Fruit fly (Drosophila melanogaster) whole organism, embryonic: ENCODE data around the gene Usp5.

Experiments used
- CG10274 ChIP-seq: fragments of 200-800 bp; sonication (Bioruptor generic); optimal IDR thresholded peaks from 3 replicates; lab custom pipeline; 2017; ENCODE audit warnings: missing biosample characterization, mild to moderate bottlenecking, missing genetic modification characterization
- CG10979 ChIP-seq: fragments of 200-800 bp; sonication (Bioruptor generic); optimal IDR thresholded peaks from 2 replicates; lab custom pipeline; 2018; ENCODE audit warnings: missing biosample characterization, mild to moderate bottlenecking, missing genetic modification characterization, moderate library complexity
- CG11456 ChIP-seq: fragments of 200-800 bp; sonication (Bioruptor generic); IDR thresholded peaks from 3 replicates; pipeline ENCODE4 v1.3.6; 2022; ENCODE audit warnings: missing biosample characterization, missing genetic modification characterization
- CG12769 ChIP-seq: fragments of 200-800 bp; sonication (Bioruptor generic); optimal IDR thresholded peaks from 2 replicates; lab custom pipeline; 2019; ENCODE audit warnings: missing biosample characterization, mild to moderate bottlenecking, missing genetic modification characterization, moderate library complexity
- CG13287 ChIP-seq: fragments of 200-800 bp; sonication (Bioruptor generic); IDR thresholded peaks from 2 replicates; pipeline ENCODE4 v1.3.6; 2022; ENCODE audit warnings: missing biosample characterization, missing genetic modification characterization; ENCODE audit not compliant: partially characterized antibody
- CG14050 ChIP-seq: fragments of 200-800 bp; sonication (Bioruptor generic); IDR thresholded peaks from 3 replicates; pipeline ENCODE4 v1.3.6; 2022; ENCODE audit warnings: missing biosample characterization, missing genetic modification characterization
- CG17385 ChIP-seq: fragments of 200-800 bp; sonication (Bioruptor generic); optimal IDR thresholded peaks from 3 replicates; lab custom pipeline; 2018; ENCODE audit warnings: missing biosample characterization, mild to moderate bottlenecking, missing genetic modification characterization
- CG17802 ChIP-seq: fragments of 200-800 bp; sonication (Bioruptor generic); optimal IDR thresholded peaks from 2 replicates; lab custom pipeline; 2018; ENCODE audit warnings: missing biosample characterization, mild to moderate bottlenecking, missing genetic modification characterization, moderate library complexity
- CG18599 ChIP-seq: fragments of 200-800 bp; sonication (Bioruptor generic); optimal IDR thresholded peaks from 3 replicates; lab custom pipeline; 2017; ENCODE audit warnings: missing biosample characterization, missing genetic modification characterization, mild to moderate bottlenecking, moderate library complexity, missing genetic modification reagents
- CG2116 ChIP-seq: fragments of 200-800 bp; sonication (Bioruptor generic); optimal IDR thresholded peaks from 3 replicates; lab custom pipeline; 2018; ENCODE audit warnings: missing biosample characterization, mild to moderate bottlenecking, missing genetic modification characterization
- CG2889 ChIP-seq: fragments of 200-800 bp; sonication (Bioruptor generic); IDR thresholded peaks from 3 replicates; pipeline ENCODE4 v1.3.6; 2022; ENCODE audit warnings: missing biosample characterization, missing genetic modification characterization
- CG3281 ChIP-seq: fragments of 200-800 bp; sonication (Bioruptor generic); optimal IDR thresholded peaks from 3 replicates; lab custom pipeline; 2017; ENCODE audit warnings: missing biosample characterization, mild to moderate bottlenecking, missing genetic modification characterization
- CG3407 ChIP-seq: fragments of 200-800 bp; sonication (Bioruptor generic); optimal IDR thresholded peaks from 2 replicates; lab custom pipeline; 2018; ENCODE audit warnings: missing biosample characterization, mild to moderate bottlenecking, missing genetic modification characterization
- CG5953 ChIP-seq: fragments of 200-800 bp; sonication (Bioruptor generic); IDR thresholded peaks from 2 replicates; pipeline ENCODE4 v1.3.6; 2022; ENCODE audit warnings: missing biosample characterization, missing genetic modification characterization
- CG6765 ChIP-seq: fragments of 200-800 bp; sonication (Bioruptor generic); optimal IDR thresholded peaks from 3 replicates; lab custom pipeline; 2017; ENCODE audit warnings: missing biosample characterization, mild to moderate bottlenecking, missing genetic modification characterization
- CG7928 ChIP-seq: fragments of 200-800 bp; sonication (Bioruptor generic); optimal IDR thresholded peaks from 2 replicates; lab custom pipeline; 2017; ENCODE audit warnings: missing biosample characterization, mild to moderate bottlenecking, missing genetic modification characterization
- CG8290 ChIP-seq, 3 experiments: fragments of 200-800 bp; sonication (Bioruptor generic); optimal IDR thresholded peaks; 2 replicates each; lab custom pipeline; 2016 to 2019; ENCODE audit warnings: missing biosample characterization in 3 of 3, missing genetic modification characterization in 3 of 3, mild to moderate bottlenecking in 2 of 3, moderate library complexity in 1 of 3
- CG9609 ChIP-seq: fragments of 200-800 bp; sonication (Bioruptor generic); optimal IDR thresholded peaks from 3 replicates; lab custom pipeline; 2016; ENCODE audit warnings: missing biosample characterization, missing genetic modification characterization
- CG9932 ChIP-seq: fragments of 200-800 bp; sonication (Bioruptor generic); IDR thresholded peaks from 2 replicates; pipeline ENCODE4 v1.3.6; 2022; ENCODE audit warnings: missing biosample characterization, missing genetic modification characterization
- CTCF ChIP-seq: fragments of 200-800 bp; sonication (Bioruptor generic); optimal IDR thresholded peaks from 2 replicates; lab custom pipeline; 2017; ENCODE audit warnings: missing biosample characterization, mild to moderate bottlenecking, missing genetic modification characterization, moderate library complexity
- Ets97D ChIP-seq: fragments of 200-800 bp; sonication (Bioruptor generic); optimal IDR thresholded peaks from 3 replicates; lab custom pipeline; 2016; ENCODE audit warnings: missing biosample characterization, missing genetic modification characterization
- Jarid2 ChIP-seq: fragments of 200-800 bp; sonication (Bioruptor generic); optimal IDR thresholded peaks from 3 replicates; lab custom pipeline; 2017; ENCODE audit warnings: mild to moderate bottlenecking, missing biosample characterization, missing genetic modification reagents, missing genetic modification characterization
- Kr ChIP-seq: fragments of 200-800 bp; sonication (Bioruptor generic); optimal IDR thresholded peaks from 2 replicates; lab custom pipeline; 2017; ENCODE audit warnings: missing biosample characterization, mild to moderate bottlenecking, missing genetic modification characterization
- Med ChIP-seq: fragments of 200-800 bp; sonication (Bioruptor generic); peaks from one replicate; lab custom pipeline; 2016; ENCODE audit warnings: missing biosample characterization, missing genetic modification characterization, mild to moderate bottlenecking, inconsistent platforms, moderate library complexity
- NK7.1 ChIP-seq: fragments of 200-800 bp; sonication (Bioruptor generic); optimal IDR thresholded peaks from 3 replicates; lab custom pipeline; 2016; ENCODE audit warnings: missing biosample characterization, missing genetic modification characterization
- Oli ChIP-seq: fragments of 200-800 bp; sonication (Bioruptor generic); optimal IDR thresholded peaks from 2 replicates; lab custom pipeline; 2018; ENCODE audit warnings: missing biosample characterization, mild to moderate bottlenecking, missing genetic modification characterization, moderate library complexity
- Rfx ChIP-seq: fragments of 200-800 bp; sonication (Bioruptor generic); IDR thresholded peaks from 2 replicates; pipeline ENCODE4 v1.3.6; 2022; ENCODE audit warnings: missing biosample characterization, missing genetic modification characterization
- Rx ChIP-seq: fragments of 200-800 bp; sonication (Bioruptor generic); IDR thresholded peaks from 2 replicates; pipeline ENCODE4 v1.3.6; 2022; ENCODE audit warnings: missing biosample characterization, missing genetic modification characterization
- Sin3A ChIP-seq: fragments of >200 bp; optimal IDR thresholded peaks from 2 replicates; lab custom pipeline; 2018
- ara ChIP-seq: fragments of 200-800 bp; sonication (Bioruptor generic); IDR thresholded peaks from 2 replicates; pipeline ENCODE4 v1.3.6; 2022; ENCODE audit warnings: missing biosample characterization, missing genetic modification characterization
- cas ChIP-seq: fragments of 200-800 bp; sonication (Bioruptor generic); IDR thresholded peaks from 2 replicates; pipeline ENCODE4 v1.3.6; 2022; ENCODE audit warnings: missing biosample characterization, missing genetic modification characterization
- ci ChIP-seq: fragments of 200-800 bp; sonication (Bioruptor generic); IDR thresholded peaks from 3 replicates; pipeline ENCODE4 v1.3.6; 2022; ENCODE audit warnings: missing biosample characterization, missing genetic modification characterization
- croc ChIP-seq: fragments of 200-800 bp; sonication (Bioruptor generic); conservative IDR thresholded peaks from 3 replicates; pipeline ENCODE4 v1.3.6; 2022; ENCODE audit warnings: missing biosample characterization, missing genetic modification characterization
- esg ChIP-seq: fragments of 200-800 bp; sonication (Bioruptor generic); conservative IDR thresholded peaks from 2 replicates; pipeline ENCODE4 v1.3.6; 2022; ENCODE audit warnings: missing biosample characterization, missing genetic modification characterization
- ewg ChIP-seq: fragments of 200-800 bp; sonication (Bioruptor generic); optimal IDR thresholded peaks from 3 replicates; lab custom pipeline; 2017; ENCODE audit warnings: mild to moderate bottlenecking, missing biosample characterization, missing genetic modification reagents, missing genetic modification characterization
- fd3F ChIP-seq: fragments of 200-800 bp; sonication (Bioruptor generic); optimal IDR thresholded peaks from 2 replicates; lab custom pipeline; 2018; ENCODE audit warnings: missing biosample characterization, mild to moderate bottlenecking, missing genetic modification characterization, moderate library complexity
- gcm ChIP-seq: fragments of 200-800 bp; sonication (Bioruptor generic); optimal IDR thresholded peaks from 2 replicates; lab custom pipeline; 2019; ENCODE audit warnings: missing biosample characterization, mild to moderate bottlenecking, missing genetic modification characterization, moderate library complexity
- gem ChIP-seq: fragments of 200-800 bp; sonication (Bioruptor generic); optimal IDR thresholded peaks from 2 replicates; lab custom pipeline; 2019; ENCODE audit warnings: missing biosample characterization, mild to moderate bottlenecking, missing genetic modification characterization, moderate library complexity
- gfzf ChIP-seq: fragments of 200-800 bp; sonication (Bioruptor generic); optimal IDR thresholded peaks from 2 replicates; lab custom pipeline; 2016; ENCODE audit warnings: missing biosample characterization, mild to moderate bottlenecking, missing genetic modification characterization, moderate library complexity
- klu ChIP-seq: fragments of 200-800 bp; sonication (Bioruptor generic); IDR thresholded peaks from 2 replicates; pipeline ENCODE4 v1.3.6; 2022; ENCODE audit warnings: missing biosample characterization, missing genetic modification characterization
- kni ChIP-seq: fragments of 200-800 bp; sonication (Bioruptor generic); optimal IDR thresholded peaks from 3 replicates; lab custom pipeline; 2017; ENCODE audit warnings: mild to moderate bottlenecking, missing biosample characterization, missing genetic modification reagents, missing genetic modification characterization
- lbe ChIP-seq: fragments of 200-800 bp; sonication (Bioruptor generic); optimal IDR thresholded peaks from 2 replicates; lab custom pipeline; 2016; ENCODE audit warnings: missing biosample characterization, mild to moderate bottlenecking, missing genetic modification characterization
- mam ChIP-seq: fragments of 200-800 bp; sonication (Bioruptor generic); optimal IDR thresholded peaks from 3 replicates; lab custom pipeline; 2016; ENCODE audit warnings: missing biosample characterization, missing genetic modification characterization
- mld ChIP-seq: fragments of 200-800 bp; sonication (Bioruptor generic); IDR thresholded peaks from 3 replicates; pipeline ENCODE4 v1.3.6; 2022; ENCODE audit warnings: missing biosample characterization, missing genetic modification characterization; ENCODE audit not compliant: partially characterized antibody
- nmo ChIP-seq: fragments of 200-800 bp; sonication (Bioruptor generic); optimal IDR thresholded peaks from 2 replicates; lab custom pipeline; 2018; ENCODE audit warnings: missing biosample characterization, mild to moderate bottlenecking, missing genetic modification characterization, moderate library complexity
- p53 ChIP-seq: fragments of 200-800 bp; sonication (Bioruptor generic); optimal IDR thresholded peaks from 2 replicates; lab custom pipeline; 2016; ENCODE audit warnings: missing biosample characterization, missing genetic modification characterization
- pita ChIP-seq: fragments of 200-800 bp; sonication (Bioruptor generic); optimal IDR thresholded peaks from 2 replicates; lab custom pipeline; 2017; ENCODE audit warnings: missing biosample characterization, mild to moderate bottlenecking, missing genetic modification characterization
- sd ChIP-seq: fragments of 200-800 bp; sonication (Bioruptor generic); optimal IDR thresholded peaks from 3 replicates; lab custom pipeline; 2018; ENCODE audit warnings: missing biosample characterization, mild to moderate bottlenecking, missing genetic modification characterization, moderate library complexity
- so ChIP-seq: fragments of 200-800 bp; sonication (Bioruptor generic); IDR thresholded peaks from 3 replicates; pipeline ENCODE4 v1.3.6; 2022; ENCODE audit warnings: missing biosample characterization, missing genetic modification characterization
- ttk ChIP-seq: fragments of 200-800 bp; sonication (Bioruptor generic); IDR thresholded peaks from 2 replicates; pipeline ENCODE4 v2.1.2; 2022; ENCODE audit warnings: missing biosample characterization, missing genetic modification characterization
- tx ChIP-seq: fragments of 200-800 bp; sonication (Bioruptor generic); optimal IDR thresholded peaks from 2 replicates; lab custom pipeline; 2016; ENCODE audit warnings: missing biosample characterization, missing genetic modification characterization
- vfl ChIP-seq: fragments of 200-800 bp; sonication (Bioruptor generic); optimal IDR thresholded peaks from 2 replicates; lab custom pipeline; 2016; ENCODE audit warnings: missing biosample characterization, missing genetic modification characterization

The Usp5 gene

DNA sequence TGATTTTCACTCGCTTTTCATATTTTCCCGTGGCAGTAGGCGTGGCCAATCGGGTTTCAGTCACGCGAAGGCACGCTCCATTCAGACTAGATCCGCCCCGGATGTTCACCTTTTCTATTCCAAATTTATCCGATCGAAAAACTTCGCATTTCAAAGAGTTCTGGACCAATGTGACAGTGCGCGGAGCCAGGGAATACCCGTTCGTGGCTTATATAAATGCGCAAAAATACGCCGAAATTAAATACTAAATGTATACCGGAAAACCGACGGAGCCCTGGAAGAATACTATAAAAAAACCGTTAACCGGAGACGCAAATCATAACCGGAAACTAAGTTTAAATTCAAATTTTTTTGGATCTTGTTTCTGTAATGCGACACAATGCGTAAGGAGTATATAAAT, 20.6 kb downstream of the Usp5 start, which contains the start of gene promL (continued):
- peak; percentile 95 for TF ChIP-seq CG7928 (GFP tag; lab: Kevin White, UChicago)
- TF ChIP-seq CG14050: no peak
- TF ChIP-seq p53 (GFP tag; lab: Kevin White, UChicago): peak; percentile 42
- peak; percentile 48 for TF ChIP-seq ewg (GFP tag; lab: Kevin White, UChicago)
- TF ChIP-seq mam: no peak
- peak; percentile 81 for TF ChIP-seq CG6765 (GFP tag; lab: Kevin White, UChicago)
- no peak for TF ChIP-seq vfl
- no peak for TF ChIP-seq esg (GFP tag; lab: Robert Waterston, UW)
- TF ChIP-seq NK7.1 (GFP tag; lab: Kevin White, UChicago): peak; percentile 71
- peak; percentile 45 for TF ChIP-seq CG10979
- no peak for TF ChIP-seq ttk (GFP tag; lab: Robert Waterston, UW)
- peak; percentile 99 for TF ChIP-seq gfzf (GFP tag; lab: Kevin White, UChicago)
- TF ChIP-seq mld (GFP tag; lab: Robert Waterston, UW): no peak
- 0 out of 2 replicates have a peak, but pooled peaks have one; percentile 12 for TF ChIP-seq ara (GFP tag; lab: Robert Waterston, UW)
- TF ChIP-seq Rfx (GFP tag; lab: Robert Waterston, UW): peak; percentile 77
- no peak for TF ChIP-seq CG5953
- TF ChIP-seq CG17385 (GFP tag; lab: Kevin White, UChicago): peak; percentile 48
- peak; percentile 83 for TF ChIP-seq kni (GFP tag; lab: Kevin White, UChicago)
- no peak for TF ChIP-seq cas
- TF ChIP-seq fd3F (GFP tag; lab: Kevin White, UChicago): peak; percentile 10
- TF ChIP-seq CG3281 (GFP tag; lab: Kevin White, UChicago): peak; percentile 81
- TF ChIP-seq Rx (GFP tag; lab: Robert Waterston, UW): no peak
- peak; percentile 89 for TF ChIP-seq ci
- no peak for TF ChIP-seq CG9609 (GFP tag; lab: Kevin White, UChicago)
- TF ChIP-seq klu (GFP tag; lab: Robert Waterston, UW): no peak
- TF ChIP-seq CG9932: no peak
- TF ChIP-seq Kr (GFP tag; lab: Kevin White, UChicago): no peak
- TF ChIP-seq CG12769 (tag; lab: Kevin White, UChicago): peak; percentile 47
- TF ChIP-seq CG17802 (tag; lab: Kevin White, UChicago): no peak
- TF ChIP-seq CG2889 (GFP tag; lab: Robert Waterston, UW): no peak
- TF ChIP-seq croc (GFP tag; lab: Robert Waterston, UW): no peak
- TF ChIP-seq CTCF (GFP tag; lab: Kevin White, UChicago): peak; percentile 47
- peak; percentile 76 for TF ChIP-seq CG2116 (GFP tag; lab: Kevin White, UChicago)
- peak; percentile 44; the same call in 1 of the 2 replicates for TF ChIP-seq CG13287
- no peak for TF ChIP-seq tx (GFP tag; lab: Kevin White, UChicago)
- TF ChIP-seq Ets97D (GFP tag; lab: Kevin White, UChicago): peak; percentile 98
- TF ChIP-seq nmo (GFP tag; lab: Kevin White, UChicago): peak; percentile 65
- peak; percentile 59 for TF ChIP-seq sd
- peak; percentile 39 for TF ChIP-seq CG3407 (GFP tag; lab: Kevin White, UChicago)
- peak; percentile 42 for TF ChIP-seq CG8290 (GFP tag; optimal IDR thresholded peaks at IDR 0.05; lab: Kevin White, UChicago)
- TF ChIP-seq CG8290 (tag; optimal IDR thresholded peaks at IDR 0.05; lab: Kevin White, UChicago): peak in 1 of 2 experiments; percentile 67
- peak; percentile 28 for TF ChIP-seq pita (GFP tag; lab: Kevin White, UChicago)
- TF ChIP-seq gem (tag; lab: Kevin White, UChicago): peak; percentile 39
- TF ChIP-seq CG18599 (GFP tag; lab: Kevin White, UChicago): peak; percentile 71
- TF ChIP-seq gcm (GFP tag; lab: Kevin White, UChicago): peak; percentile 67
- TF ChIP-seq Med (GFP tag; lab: Kevin White, UChicago): peak; percentile 95
- TF ChIP-seq CG10274 (GFP tag; lab: Kevin White, UChicago): no peak
- TF ChIP-seq Oli: peak; percentile 15
- peak; percentile 42 for TF ChIP-seq Sin3A
- TF ChIP-seq CG11456: no peak
- TF ChIP-seq so (GFP tag; lab: Robert Waterston, UW): no peak
- peak; percentile 54 for TF ChIP-seq lbe
- peak; percentile 77 for TF ChIP-seq Jarid2
